Fruit fly (Drosophila melanogaster): Measurements from ENCODE around the gene CG12795.

DNA sequence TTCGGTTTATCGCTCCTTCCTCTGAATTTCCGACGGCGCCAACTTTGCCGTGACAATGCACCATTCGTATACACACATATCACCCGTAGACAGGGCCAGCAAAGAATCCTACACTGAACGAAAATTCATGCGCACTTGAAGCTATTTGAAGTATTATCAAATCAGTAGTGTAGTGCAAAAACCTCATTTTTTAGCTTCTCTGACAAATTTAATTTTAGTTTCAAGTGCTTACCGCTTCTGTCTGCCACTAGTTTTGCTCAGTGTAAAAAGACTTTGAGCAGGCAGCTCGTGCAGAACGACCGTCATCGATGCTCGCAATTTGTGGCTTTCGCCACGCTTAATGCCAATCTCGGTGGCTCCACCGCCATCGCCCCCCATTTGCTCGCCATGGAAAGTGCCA, 7.5 kb upstream of the CG12795 start:
- no peak for TF ChIP-seq CG10565 (GFP tag; optimal IDR thresholded peaks at IDR 0.05)
- peak; percentile 22 for TF ChIP-seq ERR (GFP tag; optimal IDR thresholded peaks at IDR 0.05)
- peak; percentile 88 for TF ChIP-seq Med (GFP tag)
- TF ChIP-seq eyg (GFP tag; optimal IDR thresholded peaks at IDR 0.05): no peak
- TF ChIP-seq hbn (GFP tag; IDR thresholded peaks at IDR 0.05; ENCODE audit: partially characterized antibody): no peak
- TF ChIP-seq CG9215 (GFP tag; IDR thresholded peaks at IDR 0.05): peak; percentile 11; the same call in 1 of the 2 replicates
- TF ChIP-seq GATAe (GFP tag; conservative IDR thresholded peaks at IDR 0.05): no peak
- TF ChIP-seq kay (GFP tag; optimal IDR thresholded peaks at IDR 0.05): no peak
- no peak for TF ChIP-seq CG6254 (GFP tag; optimal IDR thresholded peaks at IDR 0.05)
